Fruit fly (Drosophila melanogaster) S2 (cell line): ENCODE data around the gene gzl.

Experiments used
- CG8478 ChIP-seq: fragments of >200 bp; optimal IDR thresholded peaks from 2 replicates; lab custom pipeline; 2018
- CTCF ChIP-seq, 2 experiments: fragments of >200 bp; optimal IDR thresholded peaks; 2 replicates each; lab custom pipeline; 2018

DNA sequence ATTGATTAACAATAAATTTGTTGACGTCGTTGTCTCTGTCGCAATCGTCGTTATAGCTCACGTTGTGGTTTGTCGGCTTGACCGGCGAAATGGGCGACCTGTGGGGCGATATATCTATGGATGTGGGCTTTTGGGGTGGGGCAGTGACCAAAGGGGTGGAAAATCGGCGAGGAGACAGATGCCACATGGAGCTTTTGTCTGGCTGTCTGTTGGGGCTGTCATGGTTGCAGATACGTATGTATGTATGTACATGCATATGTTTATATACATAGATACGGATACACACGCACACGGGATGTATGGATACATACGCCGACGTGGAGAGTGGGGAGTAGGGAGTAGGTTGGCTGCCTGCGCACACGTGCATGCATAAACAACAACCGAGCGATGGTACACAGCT lies 52.5 kb downstream of the gzl start:
- TF ChIP-seq CTCF (optimal IDR thresholded peaks at IDR 0.05; lab: Kevin White, UChicago) (no peak), CG8478 (lab: Kevin White, UChicago) (no peak)
